Fruit fly (Drosophila melanogaster) whole organism, embryonic: ENCODE results near the gene Nepl3.

Experiments
- Blimp-1 ChIP-seq: fragments of 200-800 bp; sonication (Bioruptor generic); optimal IDR thresholded peaks from 3 replicates; lab custom pipeline; 2018; ENCODE audit warnings: missing biosample characterization, missing genetic modification characterization, mild to moderate bottlenecking, moderate library complexity, missing genetic modification reagents
- CG10274 ChIP-seq: fragments of 200-800 bp; sonication (Bioruptor generic); optimal IDR thresholded peaks from 3 replicates; lab custom pipeline; 2017; ENCODE audit warnings: missing biosample characterization, mild to moderate bottlenecking, missing genetic modification characterization
- CG10543 ChIP-seq: fragments of 200-800 bp; sonication (Bioruptor generic); optimal IDR thresholded peaks from 3 replicates; lab custom pipeline; 2017; ENCODE audit warnings: missing biosample characterization, mild to moderate bottlenecking, missing genetic modification characterization, moderate library complexity
- CG10654 ChIP-seq: fragments of 200-800 bp; sonication (Bioruptor generic); optimal IDR thresholded peaks from 2 replicates; lab custom pipeline; 2016; ENCODE audit warnings: missing biosample characterization, missing genetic modification characterization
- CG11247 ChIP-seq: fragments of 200-800 bp; sonication (Bioruptor generic); IDR thresholded peaks from 2 replicates; pipeline ENCODE4 v1.3.6; 2022; ENCODE audit warnings: missing biosample characterization, missing genetic modification characterization
- CG11504 ChIP-seq: fragments of 200-800 bp; sonication (Bioruptor generic); optimal IDR thresholded peaks from 3 replicates; lab custom pipeline; 2019; ENCODE audit warnings: missing biosample characterization, mild to moderate bottlenecking, missing genetic modification characterization, moderate library complexity
- CG12104 ChIP-seq: fragments of 200-800 bp; sonication (Bioruptor generic); optimal IDR thresholded peaks from 3 replicates; lab custom pipeline; 2016; ENCODE audit warnings: missing biosample characterization, missing genetic modification characterization
- CG12391 ChIP-seq: fragments of 200-800 bp; sonication (Bioruptor generic); optimal IDR thresholded peaks from 3 replicates; lab custom pipeline; 2018; ENCODE audit warnings: missing biosample characterization, mild to moderate bottlenecking, missing genetic modification characterization, moderate library complexity
- CG15601 ChIP-seq: fragments of 200-800 bp; sonication (Bioruptor generic); optimal IDR thresholded peaks from 3 replicates; lab custom pipeline; 2019; ENCODE audit warnings: missing biosample characterization, mild to moderate bottlenecking, missing genetic modification characterization, moderate library complexity
- CG17328 ChIP-seq: fragments of 200-800 bp; sonication (Bioruptor generic); IDR thresholded peaks from 2 replicates; pipeline ENCODE4 v1.3.6; 2022; ENCODE audit warnings: missing biosample characterization, missing genetic modification characterization
- CG18011 ChIP-seq: fragments of 200-800 bp; sonication (Bioruptor generic); optimal IDR thresholded peaks from 2 replicates; lab custom pipeline; 2017; ENCODE audit warnings: missing biosample characterization, missing genetic modification characterization, mild to moderate bottlenecking, moderate library complexity, missing genotype
- CG18476 ChIP-seq: fragments of 200-800 bp; sonication (Bioruptor generic); optimal IDR thresholded peaks from 2 replicates; lab custom pipeline; 2016; ENCODE audit warnings: missing biosample characterization, mild to moderate bottlenecking, missing genetic modification characterization
- CG2889 ChIP-seq: fragments of 200-800 bp; sonication (Bioruptor generic); IDR thresholded peaks from 3 replicates; pipeline ENCODE4 v1.3.6; 2022; ENCODE audit warnings: missing biosample characterization, missing genetic modification characterization
- CG3281 ChIP-seq: fragments of 200-800 bp; sonication (Bioruptor generic); optimal IDR thresholded peaks from 3 replicates; lab custom pipeline; 2017; ENCODE audit warnings: missing biosample characterization, mild to moderate bottlenecking, missing genetic modification characterization
- CG3847 ChIP-seq: fragments of 200-800 bp; sonication (Bioruptor generic); IDR thresholded peaks from 2 replicates; pipeline ENCODE4 v1.3.6; 2022; ENCODE audit warnings: missing biosample characterization, missing genetic modification characterization
- CG4854 ChIP-seq: fragments of 200-800 bp; sonication (Bioruptor generic); optimal IDR thresholded peaks from 2 replicates; lab custom pipeline; 2016; ENCODE audit warnings: missing biosample characterization, missing genetic modification characterization, inconsistent platforms
- CG6683 ChIP-seq: fragments of 200-800 bp; sonication (Bioruptor generic); optimal IDR thresholded peaks from 2 replicates; lab custom pipeline; 2017; ENCODE audit warnings: missing biosample characterization, mild to moderate bottlenecking, missing genetic modification characterization, missing genetic modification reagents
- CG7745 ChIP-seq: fragments of 200-800 bp; sonication (Bioruptor generic); optimal IDR thresholded peaks from 2 replicates; lab custom pipeline; 2018; ENCODE audit warnings: missing biosample characterization, mild to moderate bottlenecking, missing genetic modification characterization, moderate library complexity
- Chrac-16 ChIP-seq: fragments of 200-800 bp; sonication (Bioruptor generic); optimal IDR thresholded peaks from 3 replicates; lab custom pipeline; 2016; ENCODE audit warnings: missing biosample characterization, missing genetic modification characterization
- E2f1 ChIP-seq: fragments of 200-800 bp; sonication (Bioruptor generic); IDR thresholded peaks from 2 replicates; pipeline ENCODE4 v1.3.6; 2022; ENCODE audit warnings: missing biosample characterization, missing genetic modification characterization
- Hr3 ChIP-seq: fragments of 200-800 bp; sonication (Bioruptor generic); optimal IDR thresholded peaks from 3 replicates; lab custom pipeline; 2016; ENCODE audit warnings: missing biosample characterization, missing genetic modification characterization
- Hr51 ChIP-seq, 2 experiments: fragments of 200-800 bp; sonication (Bioruptor generic); optimal IDR thresholded peaks; 2 replicates in 1 of 2; 3 replicates in 1 of 2; lab custom pipeline; 2016 to 2018; ENCODE audit warnings: missing biosample characterization in 2 of 2, missing genetic modification characterization in 2 of 2, mild to moderate bottlenecking in 1 of 2, moderate library complexity in 1 of 2
- Hr78 ChIP-seq, 2 experiments: fragments of 200-800 bp in 1 of 2; fragments of >200 bp in 1 of 2; sonication (Bioruptor generic) in 1 of 2; optimal IDR thresholded peaks; 2 replicates each; lab custom pipeline; 2017 to 2019; ENCODE audit warnings: missing biosample characterization in 2 of 2, missing genetic modification characterization in 2 of 2, mild to moderate bottlenecking in 1 of 2, moderate library complexity in 1 of 2
- MESR4 ChIP-seq: fragments of 200-800 bp; sonication (Bioruptor generic); optimal IDR thresholded peaks from 2 replicates; lab custom pipeline; 2018; ENCODE audit warnings: missing biosample characterization, mild to moderate bottlenecking, missing genetic modification characterization, moderate library complexity
- Scr ChIP-seq: fragments of 200-800 bp; sonication (Bioruptor generic); IDR thresholded peaks from 2 replicates; pipeline ENCODE4 v1.3.6; 2022; ENCODE audit warnings: missing biosample characterization, missing genetic modification characterization; ENCODE audit not compliant: partially characterized antibody
- Sox102F ChIP-seq: fragments of 200-800 bp; sonication (Bioruptor generic); optimal IDR thresholded peaks from 2 replicates; lab custom pipeline; 2018; ENCODE audit warnings: missing biosample characterization, mild to moderate bottlenecking, missing genetic modification characterization, moderate library complexity
- ab ChIP-seq: fragments of 200-800 bp; sonication (Bioruptor generic); optimal IDR thresholded peaks from 2 replicates; lab custom pipeline; 2016; ENCODE audit warnings: missing biosample characterization, missing genetic modification characterization
- ase ChIP-seq: fragments of 200-800 bp; sonication (Bioruptor generic); IDR thresholded peaks from 3 replicates; pipeline ENCODE4 v1.3.6; 2022; ENCODE audit warnings: missing biosample characterization, missing genetic modification characterization
- caup ChIP-seq: fragments of 200-800 bp; sonication (Bioruptor generic); optimal IDR thresholded peaks from 3 replicates; lab custom pipeline; 2017; ENCODE audit warnings: missing biosample characterization, mild to moderate bottlenecking, missing genetic modification characterization, moderate library complexity; ENCODE audit not compliant: severe bottlenecking
- cg ChIP-seq: fragments of 200-800 bp; sonication (Bioruptor generic); optimal IDR thresholded peaks from 3 replicates; lab custom pipeline; 2019; ENCODE audit warnings: missing biosample characterization, mild to moderate bottlenecking, missing genetic modification characterization, moderate library complexity
- chm ChIP-seq: fragments of 200-800 bp; sonication (Bioruptor generic); IDR thresholded peaks from 2 replicates; pipeline ENCODE4 v1.3.6; 2022; ENCODE audit warnings: missing biosample characterization, missing genetic modification characterization
- danr ChIP-seq: fragments of 200-800 bp; sonication (Bioruptor generic); IDR thresholded peaks from 2 replicates; pipeline ENCODE4 v1.3.6; 2022; ENCODE audit warnings: missing biosample characterization, missing genetic modification characterization
- dimm ChIP-seq: fragments of 200-800 bp; sonication (Bioruptor generic); IDR thresholded peaks from 2 replicates; pipeline ENCODE4 v1.3.6; 2022; ENCODE audit warnings: missing biosample characterization, missing genetic modification characterization
- dm ChIP-seq: fragments of 200-800 bp; sonication (Bioruptor generic); optimal IDR thresholded peaks from 3 replicates; lab custom pipeline; 2016; ENCODE audit warnings: missing biosample characterization, missing genetic modification characterization
- esg ChIP-seq: fragments of 200-800 bp; sonication (Bioruptor generic); conservative IDR thresholded peaks from 2 replicates; pipeline ENCODE4 v1.3.6; 2022; ENCODE audit warnings: missing biosample characterization, missing genetic modification characterization
- exex ChIP-seq: fragments of 200-800 bp; sonication (Bioruptor generic); optimal IDR thresholded peaks from 4 replicates; lab custom pipeline; 2018; ENCODE audit warnings: missing biosample characterization, mild to moderate bottlenecking, missing genetic modification characterization, moderate library complexity
- lov ChIP-seq, 2 experiments: fragments of 200-800 bp in 1 of 2; fragments of >200 bp in 1 of 2; sonication (Bioruptor generic) in 1 of 2; IDR thresholded peaks in 1 of 2; optimal IDR thresholded peaks in 1 of 2; 2 replicates in 1 of 2; 3 replicates in 1 of 2; pipeline versions ENCODE4 v1.3.6 to Lab custom; 2017 to 2022; ENCODE audit warnings: missing biosample characterization in 1 of 2, missing genetic modification characterization in 1 of 2
- luna ChIP-seq: fragments of 200-800 bp; sonication (Bioruptor generic); optimal IDR thresholded peaks from 2 replicates; lab custom pipeline; 2016; ENCODE audit warnings: missing biosample characterization, missing genetic modification characterization
- mld ChIP-seq: fragments of 200-800 bp; sonication (Bioruptor generic); IDR thresholded peaks from 3 replicates; pipeline ENCODE4 v1.3.6; 2022; ENCODE audit warnings: missing biosample characterization, missing genetic modification characterization; ENCODE audit not compliant: partially characterized antibody
- p53 ChIP-seq: fragments of 200-800 bp; sonication (Bioruptor generic); optimal IDR thresholded peaks from 2 replicates; lab custom pipeline; 2016; ENCODE audit warnings: missing biosample characterization, missing genetic modification characterization
- pan ChIP-seq, 4 experiments: fragments of >200 bp in 3 of 4; fragments of 200-800 bp in 1 of 4; sonication (Bioruptor generic) in 1 of 4; optimal IDR thresholded peaks in 3 of 4; IDR thresholded peaks in 1 of 4; 2 replicates each; pipeline versions ENCODE4 v1.3.6 to Lab custom; 2017 to 2022; ENCODE audit warnings: missing biosample characterization in 2 of 4, missing genetic modification characterization in 2 of 4, mixed read lengths in 1 of 4
- pb ChIP-seq: fragments of 200-800 bp; sonication (Bioruptor generic); optimal IDR thresholded peaks from 3 replicates; lab custom pipeline; 2016; ENCODE audit warnings: missing biosample characterization, missing genetic modification characterization
- scrt ChIP-seq: fragments of 200-800 bp; sonication (Bioruptor generic); optimal IDR thresholded peaks from 2 replicates; lab custom pipeline; 2018; ENCODE audit warnings: missing biosample characterization, mild to moderate bottlenecking, missing genetic modification characterization, moderate library complexity
- sens ChIP-seq: fragments of 200-800 bp; sonication (Bioruptor generic); peaks from one replicate; lab custom pipeline; 2016; ENCODE audit warnings: missing biosample characterization, missing genetic modification characterization
- slbo ChIP-seq: fragments of 200-800 bp; sonication (Bioruptor generic); IDR thresholded peaks from 2 replicates; pipeline ENCODE4 v1.3.6; 2022; ENCODE audit warnings: missing biosample characterization, missing genetic modification characterization
- trem ChIP-seq: fragments of 200-800 bp; optimal IDR thresholded peaks from 3 replicates; lab custom pipeline; 2019; ENCODE audit warnings: missing biosample characterization, mild to moderate bottlenecking, missing genetic modification characterization, moderate library complexity
- trh ChIP-seq: fragments of 200-800 bp; sonication (Bioruptor generic); optimal IDR thresholded peaks from 2 replicates; lab custom pipeline; 2016; ENCODE audit warnings: missing biosample characterization, missing genetic modification characterization
- usp ChIP-seq: fragments of >200 bp; optimal IDR thresholded peaks from 2 replicates; lab custom pipeline; 2017; ENCODE audit warnings: missing biosample characterization, missing genetic modification characterization
- vfl ChIP-seq: fragments of 200-800 bp; sonication (Bioruptor generic); optimal IDR thresholded peaks from 2 replicates; lab custom pipeline; 2016; ENCODE audit warnings: missing biosample characterization, missing genetic modification characterization
- wek ChIP-seq: fragments of 200-800 bp; sonication (Bioruptor generic); optimal IDR thresholded peaks from 3 replicates; lab custom pipeline; 2018; ENCODE audit warnings: missing biosample characterization, mild to moderate bottlenecking, missing genetic modification characterization, moderate library complexity

The Nepl3 gene

DNA sequence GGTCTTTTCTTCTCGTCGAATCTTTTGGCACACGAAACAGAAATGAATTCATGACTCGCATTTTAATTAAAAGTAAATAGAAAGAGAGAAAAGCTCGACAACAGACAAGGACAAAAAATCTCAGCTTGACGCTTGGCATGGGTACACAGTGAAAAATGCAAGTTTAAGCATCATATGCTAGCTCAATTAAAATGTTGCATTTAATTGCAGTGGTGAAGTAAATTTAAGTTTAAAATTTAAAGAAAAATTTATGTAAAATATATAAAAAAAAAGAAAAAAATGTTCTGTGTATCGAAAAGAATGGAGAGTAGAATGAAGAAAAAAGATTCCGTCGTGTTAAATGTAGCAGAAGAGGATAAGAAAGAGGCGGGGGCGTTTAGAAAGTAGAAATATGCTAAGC lies 27.5 kb upstream of the Nepl3 start (continued):
- TF ChIP-seq CG4854 (GFP tag; lab: Kevin White, UChicago) (no peak), p53 (GFP tag; lab: Kevin White, UChicago) (no peak), lov (optimal IDR thresholded peaks at IDR 0.05; lab: Kevin White, UChicago) (no peak), lov (GFP tag; IDR thresholded peaks at IDR 0.05; lab: Robert Waterston, UW) (no peak), dimm (no peak), CG11247 (GFP tag; lab: Robert Waterston, UW) (0 out of 2 replicates have a peak, but pooled peaks have one; percentile 18), ase (no peak), wek (GFP tag; lab: Kevin White, UChicago) (no peak), Scr (GFP tag; lab: Robert Waterston, UW) (no peak), Chrac-16 (GFP tag; lab: Kevin White, UChicago) (no peak), esg (GFP tag; lab: Robert Waterston, UW) (no peak), CG7745 (no peak), usp (no peak), CG12104 (no peak), exex (tag; lab: Kevin White, UChicago) (no peak), dm (GFP tag; lab: Kevin White, UChicago) (no peak), MESR4 (GFP tag; lab: Kevin White, UChicago) (no peak), CG6683 (GFP tag; lab: Kevin White, UChicago) (no peak), Hr3 (GFP tag; lab: Kevin White, UChicago) (no peak), CG10543 (GFP tag; lab: Kevin White, UChicago) (no peak), Sox102F (GFP tag; lab: Kevin White, UChicago) (peak; percentile 9), vfl (GFP tag; lab: Kevin White, UChicago) (no peak), slbo (GFP tag; lab: Robert Waterston, UW) (peak; percentile 46; the same call in 1 of the 2 replicates), CG18476 (GFP tag; lab: Kevin White, UChicago) (no peak), scrt (GFP tag; lab: Kevin White, UChicago) (no peak), ab (GFP tag; lab: Kevin White, UChicago) (no peak), CG2889 (GFP tag; lab: Robert Waterston, UW) (no peak), caup (no peak), CG3847 (GFP tag; lab: Robert Waterston, UW) (no peak), mld (GFP tag; lab: Robert Waterston, UW) (no peak), luna (GFP tag; lab: Kevin White, UChicago) (no peak), trh (GFP tag; lab: Kevin White, UChicago) (no peak), pan (optimal IDR thresholded peaks at IDR 0.05; lab: Kevin White, UChicago) (no peak), pan (GFP tag; optimal IDR thresholded peaks at IDR 0.05 in 1 of 2, IDR thresholded peaks at IDR 0.05 in 1 of 2) (no peak), trem (tag; lab: Kevin White, UChicago) (no peak), pb (GFP tag; lab: Kevin White, UChicago) (no peak), CG10274 (GFP tag; lab: Kevin White, UChicago) (no peak), chm (GFP tag; lab: Robert Waterston, UW) (no peak), CG12391 (peak; percentile 21), sens (GFP tag; lab: Kevin White, UChicago) (peak; percentile 55), CG3281 (GFP tag; lab: Kevin White, UChicago) (no peak), cg (no peak), CG15601 (tag; lab: Kevin White, UChicago) (no peak), CG18011 (GFP tag; lab: Kevin White, UChicago) (no peak), Hr51 (GFP tag; optimal IDR thresholded peaks at IDR 0.05; lab: Kevin White, UChicago) (peak in 1 of 2 experiments; percentile 12), CG10654 (GFP tag; lab: Kevin White, UChicago) (no peak), CG11504 (tag; lab: Kevin White, UChicago) (peak; percentile 23), E2f1 (GFP tag; lab: Robert Waterston, UW) (no peak), danr (no peak), CG17328 (GFP tag; lab: Robert Waterston, UW) (no peak), Hr78 (GFP tag; optimal IDR thresholded peaks at IDR 0.05; lab: Kevin White, UChicago) (no peak), Blimp-1 (GFP tag; lab: Kevin White, UChicago) (no peak)
